Fruit fly (Drosophila melanogaster): ENCODE results near the gene Spn88Ea.

dm6 chr3R:15243452-15243851 lies 37.2 kb upstream of the Spn88Ea start:
- no peak for TF ChIP-seq CG8478 (optimal IDR thresholded peaks at IDR 0.05)
- TF ChIP-seq CTCF (optimal IDR thresholded peaks at IDR 0.05): no peak
